Worm (Caenorhabditis elegans): ENCODE results near the gene gmps-1.

- TF ChIP-seq flt-1 (GFP tag; IDR thresholded peaks at IDR 0.05): no peak
- no peak for TF ChIP-seq tab-1 (GFP tag; IDR thresholded peaks at IDR 0.05)
- no peak for TF ChIP-seq med-1 (GFP tag; optimal IDR thresholded peaks at IDR 0.05; ENCODE audit: insufficient read depth)
- TF ChIP-seq T22C8.4 (GFP tag; IDR thresholded peaks at IDR 0.05): no peak
- no peak for TF ChIP-seq ref-1 (GFP tag; conservative IDR thresholded peaks at IDR 0.05)
- no peak for TF ChIP-seq cog-1 (tag; optimal IDR thresholded peaks at IDR 0.05)
- no peak for TF ChIP-seq ztf-29 (GFP tag; IDR thresholded peaks at IDR 0.05)
- TF ChIP-seq klf-2 (GFP tag; conservative IDR thresholded peaks at IDR 0.05): no peak
Measured at ce11 chrII:10910219-10910618, 41.7 kb upstream of the gmps-1 start, which contains the start of gene sra-11.

All from whole organism, midembryonic.